Fruit fly (Drosophila melanogaster) whole organism, larva: ENCODE data around the gene CG7573.

ENCODE experiments used
- noc ChIP-seq: fragments of 200-800 bp; sonication (Bioruptor generic); optimal IDR thresholded peaks from 3 replicates; lab custom pipeline; 2019; ENCODE audit warnings: missing biosample characterization, mild to moderate bottlenecking, missing genetic modification characterization, moderate library complexity

CG7573 gene

dm6 chr3L:11322148-11323093, 10.9 kb downstream of the CG7573 start:
- TF ChIP-seq noc (tag; lab: Kevin White, UChicago) = peak; percentile 70

DNA sequence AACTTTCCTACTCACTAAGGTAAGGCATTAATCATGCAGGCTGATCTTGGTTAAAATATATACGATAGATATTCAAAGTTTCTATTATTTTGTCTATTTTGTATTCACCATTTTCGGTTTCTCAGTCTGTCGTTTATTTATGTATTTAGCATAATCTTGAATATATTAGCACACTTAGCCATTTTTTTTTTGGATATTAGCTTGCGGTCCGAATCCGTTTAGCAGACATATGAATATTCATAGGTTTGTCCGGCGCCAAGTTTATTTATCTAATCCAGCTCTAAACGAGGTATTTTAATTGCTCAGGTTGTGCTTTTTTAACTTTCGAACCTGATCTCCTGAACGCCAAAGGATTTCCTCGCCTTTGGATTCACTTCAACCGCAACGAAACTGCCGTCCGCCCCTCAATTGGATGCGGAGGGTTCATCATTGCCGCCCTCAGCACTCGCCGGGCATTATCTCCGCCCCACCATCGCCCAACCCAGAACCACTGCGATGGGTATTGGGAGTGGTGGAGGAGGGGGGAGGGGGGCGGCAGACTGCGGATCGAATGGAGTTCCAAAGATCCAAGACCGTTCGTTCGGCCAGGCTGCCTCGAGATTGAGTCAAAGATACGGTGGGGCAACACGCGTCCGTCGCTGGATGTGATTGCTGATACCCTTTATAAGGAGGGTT, 11.8 kb downstream of the CG7573 start:
- TF ChIP-seq noc (tag; lab: Kevin White, UChicago) = no peak

- TF ChIP-seq noc (tag; lab: Kevin White, UChicago) = no peak
Observed at dm6 chr3L:11323896-11324278, 12.3 kb downstream of the CG7573 start.

dm6 chr3L:11324549-11325015, 13.0 kb downstream of the CG7573 start:
- no peak for TF ChIP-seq noc (tag; lab: Kevin White, UChicago)

DNA sequence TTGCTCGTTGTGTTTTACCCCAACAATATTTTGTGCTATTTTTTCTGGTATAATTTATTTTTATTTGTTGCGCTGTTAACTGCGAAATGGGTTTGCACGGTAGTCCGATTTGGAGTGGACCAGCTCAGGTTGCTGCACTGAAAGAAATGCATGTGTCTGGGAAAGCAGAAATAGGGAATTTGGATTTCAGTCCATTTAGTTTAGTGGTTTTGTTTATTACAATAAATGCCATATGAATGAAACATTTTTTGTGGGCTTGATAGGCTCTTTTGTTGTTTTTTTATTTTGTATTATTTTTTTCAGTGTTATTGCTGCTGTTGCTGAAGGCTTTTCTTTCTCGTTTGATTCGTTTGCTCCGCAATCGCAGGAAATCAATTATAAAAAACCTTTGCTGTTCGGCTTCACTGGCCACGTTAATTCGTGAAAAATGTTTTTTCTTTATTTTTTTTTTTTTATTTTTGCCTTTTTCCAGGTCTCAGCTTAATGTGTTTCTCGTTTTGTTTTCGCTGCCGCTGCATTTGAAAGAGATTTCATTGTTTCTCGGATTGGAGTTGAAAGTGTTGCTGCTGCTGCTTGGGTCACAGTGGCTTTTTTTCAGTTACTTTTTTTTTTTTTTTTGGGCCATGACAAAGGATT, 14.2 kb downstream of the CG7573 start:
- peak; percentile 27 for TF ChIP-seq noc (tag; lab: Kevin White, UChicago)

DNA sequence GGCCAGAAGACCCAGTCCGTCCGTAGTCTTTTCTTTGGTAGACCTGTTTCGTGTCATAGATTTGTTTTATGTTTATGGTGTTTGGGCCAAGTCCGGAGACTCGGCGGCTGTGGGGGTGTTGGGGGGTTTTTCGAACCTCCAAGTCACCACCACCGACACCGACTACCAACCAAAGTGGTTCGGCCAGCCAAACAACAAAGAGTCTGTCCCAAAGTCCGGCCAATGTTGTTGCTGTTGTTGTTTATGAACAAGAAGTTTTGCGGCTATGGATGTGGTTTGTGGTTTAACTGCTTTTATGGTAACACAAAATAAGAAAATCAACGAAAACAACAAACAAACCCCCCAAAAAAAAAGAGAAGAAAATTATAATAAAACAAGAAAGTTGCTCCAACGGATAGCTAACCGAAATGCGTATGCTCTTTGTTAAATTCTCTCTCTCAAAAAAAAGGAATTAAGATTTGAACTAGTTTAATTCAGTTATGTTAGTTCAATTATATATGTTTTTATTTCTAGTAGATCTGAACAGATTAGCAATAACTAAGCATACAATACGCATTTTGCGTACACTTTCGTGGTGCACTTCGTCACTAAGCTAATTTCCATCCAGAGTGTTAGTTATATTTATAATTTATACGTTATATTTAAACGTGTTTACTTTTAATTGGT, 16.6 kb downstream of the CG7573 start:
- TF ChIP-seq noc (tag; lab: Kevin White, UChicago) = no peak

- TF ChIP-seq noc (tag; lab: Kevin White, UChicago) = peak; percentile 35
Observed at dm6 chr3L:11329014-11329469, 17.5 kb downstream of the CG7573 start.

- no peak for TF ChIP-seq noc (tag; lab: Kevin White, UChicago)
Observed at dm6 chr3L:11333986-11334385, 22.4 kb downstream of the CG7573 start.

DNA sequence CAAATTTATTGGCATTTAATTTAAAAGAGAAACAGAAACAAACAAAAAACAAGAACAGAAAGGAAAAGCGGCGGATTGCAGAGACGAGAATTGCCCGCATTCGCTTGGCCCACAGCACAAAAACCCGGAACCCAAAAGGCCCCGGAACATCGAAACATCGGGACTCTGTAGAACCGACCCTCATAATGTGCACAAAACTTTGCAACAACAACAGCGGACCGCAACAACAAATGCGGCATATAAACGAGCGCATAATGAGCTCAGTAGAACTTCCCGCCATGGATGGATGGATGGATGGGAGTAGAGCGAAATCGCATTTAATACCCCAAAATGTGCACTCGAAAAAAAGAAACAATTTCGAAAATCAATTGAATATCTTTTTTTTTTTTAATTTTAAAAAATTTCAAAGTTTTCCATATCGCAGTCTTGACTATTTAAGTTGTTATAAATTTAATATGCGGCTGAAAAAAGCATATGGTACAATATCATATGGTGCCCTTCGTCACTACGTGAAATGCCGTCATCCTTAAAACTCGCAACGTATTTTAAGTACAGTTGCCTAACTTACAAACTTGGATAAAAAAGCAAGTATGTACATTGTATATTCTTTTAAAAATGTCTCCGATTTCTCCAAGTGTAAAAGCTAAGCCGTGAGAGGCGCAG, 24.7 kb downstream of the CG7573 start:
- TF ChIP-seq noc (tag; lab: Kevin White, UChicago) = no peak

DNA sequence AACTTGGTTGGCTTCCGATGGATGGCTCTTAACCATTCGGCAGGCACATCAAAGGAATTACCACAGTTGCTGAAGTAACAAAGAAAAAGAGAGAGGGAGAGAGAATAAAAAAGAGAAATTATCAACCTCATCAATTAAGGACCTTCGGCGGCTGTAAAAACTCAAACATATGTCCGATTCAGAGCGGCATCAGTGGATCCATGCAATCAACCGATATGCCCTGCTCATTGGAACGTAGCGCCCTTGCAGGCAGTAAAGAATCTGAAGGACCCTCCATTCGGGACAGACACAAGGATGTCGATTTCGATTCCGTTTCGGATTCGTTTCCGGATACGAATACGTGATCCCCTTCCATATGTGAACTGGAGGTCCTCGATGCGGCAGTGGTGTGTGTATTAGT, 26.1 kb downstream of the CG7573 start:
- no peak for TF ChIP-seq noc (tag; lab: Kevin White, UChicago)

dm6 chr3L:11339276-11339675, 27.7 kb downstream of the CG7573 start:
- no peak for TF ChIP-seq noc (tag; lab: Kevin White, UChicago)

dm6 chr3L:11341920-11342319, 30.4 kb downstream of the CG7573 start:
- TF ChIP-seq noc (tag; lab: Kevin White, UChicago) = no peak

- TF ChIP-seq noc (tag; lab: Kevin White, UChicago) = no peak
Observed at dm6 chr3L:11342533-11343065, 31.1 kb downstream of the CG7573 start.

dm6 chr3L:11343633-11344210, 32.2 kb downstream of the CG7573 start:
- no peak for TF ChIP-seq noc (tag; lab: Kevin White, UChicago)
